Fruit fly (Drosophila melanogaster) whole organism, wandering third instar larva: ENCODE results near the gene Mvb12.

Source experiments
- CrebA ChIP-seq: fragments of 200-800 bp; sonication (Bioruptor generic); optimal IDR thresholded peaks from 2 replicates; lab custom pipeline; 2016; ENCODE audit warnings: missing biosample characterization, mild to moderate bottlenecking, missing genetic modification characterization, borderline replicate concordance
- Hr78 ChIP-seq: fragments of >200 bp; optimal IDR thresholded peaks from 2 replicates; lab custom pipeline; 2017; ENCODE audit warnings: missing biosample characterization, missing genetic modification characterization
- Myc ChIP-seq: fragments of >200 bp; optimal IDR thresholded peaks from 2 replicates; lab custom pipeline; 2017
- br ChIP-seq: fragments of 200-800 bp; sonication (Bioruptor generic); optimal IDR thresholded peaks from 2 replicates; lab custom pipeline; 2016; ENCODE audit warnings: missing biosample characterization, missing genetic modification characterization
- dl ChIP-seq, 2 experiments: fragments of 175-275, 200-275 bp in 1 of 2; fragments of 200-275 bp in 1 of 2; sonication (Bioruptor generic); optimal IDR thresholded peaks; lab custom pipeline; 2018; ENCODE audit warnings: mild to moderate bottlenecking in 2 of 2, missing biosample characterization in 2 of 2, missing genetic modification characterization in 2 of 2, moderate library complexity in 2 of 2; ENCODE audit not compliant: partially characterized antibody in 2 of 2, insufficient read depth in 1 of 2
- dmrt93B ChIP-seq: fragments of 200-800 bp; sonication (Bioruptor generic); optimal IDR thresholded peaks from 2 replicates; lab custom pipeline; 2018; ENCODE audit warnings: missing biosample characterization, mild to moderate bottlenecking, missing genetic modification characterization
- fru ChIP-seq: fragments of 200-800 bp; sonication (Bioruptor generic); optimal IDR thresholded peaks from 3 replicates; lab custom pipeline; 2016; ENCODE audit warnings: missing biosample characterization, mild to moderate bottlenecking, missing genetic modification characterization
- lola ChIP-seq: fragments of >200 bp; optimal IDR thresholded peaks from 2 replicates; lab custom pipeline; 2017; ENCODE audit warnings: missing biosample characterization, missing genetic modification characterization
- pan ChIP-seq: fragments of >200 bp; optimal IDR thresholded peaks from 2 replicates; lab custom pipeline; 2017
- psq ChIP-seq: fragments of 200-800 bp; sonication (Bioruptor generic); optimal IDR thresholded peaks from 3 replicates; lab custom pipeline; 2017; ENCODE audit warnings: missing biosample characterization, mild to moderate bottlenecking, missing genetic modification characterization, moderate library complexity
- sage ChIP-seq: fragments of 200-800 bp; sonication (Bioruptor generic); optimal IDR thresholded peaks from 2 replicates; lab custom pipeline; 2016; ENCODE audit warnings: missing biosample characterization, mild to moderate bottlenecking, missing genetic modification characterization
- sv ChIP-seq: fragments of 200-800 bp; sonication (Bioruptor generic); optimal IDR thresholded peaks from 3 replicates; lab custom pipeline; 2016; ENCODE audit warnings: missing biosample characterization, missing genetic modification characterization
- usp ChIP-seq: fragments of >200 bp; optimal IDR thresholded peaks from 2 replicates; lab custom pipeline; 2017; ENCODE audit warnings: missing biosample characterization, missing genetic modification characterization

DNA sequence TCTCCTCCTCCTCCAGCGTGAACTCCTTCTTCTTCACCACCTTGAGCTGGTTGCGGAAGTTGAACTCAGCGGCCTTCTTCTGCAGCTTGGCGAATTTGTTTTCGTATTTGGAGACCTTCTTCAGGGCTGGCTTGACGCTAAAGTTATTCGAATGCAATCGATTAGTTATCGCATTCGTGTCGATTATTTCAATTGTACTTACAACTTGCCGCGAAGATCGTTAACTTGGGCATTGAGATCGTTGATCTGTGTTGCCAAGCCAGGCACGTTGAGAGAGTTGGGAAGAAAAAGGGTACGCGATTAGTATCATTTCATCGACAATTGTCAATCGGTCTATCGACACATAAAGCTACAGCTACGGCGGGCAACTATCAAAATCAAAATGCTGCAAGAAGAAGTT, 5.6 kb upstream of the Mvb12 start:
- no peak for TF ChIP-seq psq (GFP tag; lab: Kevin White, UChicago)
- no peak for TF ChIP-seq Myc (lab: Kevin White, UChicago)
- TF ChIP-seq lola: no peak
- no peak for TF ChIP-seq Hr78 (GFP tag; lab: Kevin White, UChicago)
- no peak for TF ChIP-seq dmrt93B
- no peak for TF ChIP-seq usp (GFP tag; lab: Kevin White, UChicago)
- no peak for TF ChIP-seq CrebA (GFP tag; lab: Kevin White, UChicago)
- no peak for TF ChIP-seq pan
- TF ChIP-seq br (GFP tag; lab: Kevin White, UChicago): no peak
- no peak for TF ChIP-seq sv
- no peak for TF ChIP-seq sage
- no peak for TF ChIP-seq fru (GFP tag; lab: Kevin White, UChicago)
- TF ChIP-seq dl (GFP tag; optimal IDR thresholded peaks at IDR 0.05; lab: Kevin White, UChicago; ENCODE audit: insufficient read depth in 1 of 2, partially characterized antibody in 2 of 2): no peak
